Fruit fly (Drosophila melanogaster): ENCODE measurements around the gene Tango14.

The Tango14 gene

DNA sequence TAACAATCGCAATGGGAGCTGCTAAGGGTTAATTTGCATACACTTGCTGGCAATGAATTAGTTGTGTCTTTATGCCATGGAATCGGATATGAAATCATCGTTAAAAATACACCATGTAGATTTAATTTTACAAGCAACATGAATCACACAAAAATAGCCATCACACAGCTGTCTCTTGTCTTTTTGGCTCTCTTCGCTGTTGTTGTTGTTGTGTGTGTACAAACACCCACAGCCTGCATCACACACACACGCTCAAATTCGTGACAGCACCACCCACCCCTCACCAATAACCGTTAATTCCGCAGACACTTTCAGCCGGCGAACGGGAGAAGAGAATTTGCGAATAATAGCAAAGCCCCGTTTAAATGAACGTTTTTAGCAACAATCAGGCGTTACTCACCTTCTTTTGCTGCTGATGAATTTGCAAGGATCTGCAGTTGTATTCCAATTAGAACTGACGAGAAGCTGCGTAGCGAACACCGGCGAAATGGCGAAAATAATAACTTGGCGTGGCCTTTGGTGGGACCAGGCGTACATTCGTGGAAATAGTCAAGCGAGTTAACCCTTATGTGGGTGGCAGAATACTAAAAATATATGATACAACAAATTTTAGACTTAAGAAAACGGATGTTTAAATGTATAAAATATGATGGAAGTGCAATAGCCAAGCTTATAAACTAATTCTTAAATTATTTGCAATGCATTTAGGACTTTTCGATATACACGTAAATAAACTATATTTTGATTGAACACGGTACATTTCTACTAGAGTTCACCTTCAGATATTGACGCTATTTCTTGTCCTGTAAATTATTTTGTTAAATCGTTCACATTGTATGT lies 562 bp upstream of the Tango14 start, which contains the start of gene capt (continued):
- no peak for TF ChIP-seq pb (GFP tag; optimal IDR thresholded peaks at IDR 0.05)
- peak; percentile 42; the same call in 1 of the 3 replicates for TF ChIP-seq Aef1 (GFP tag; IDR thresholded peaks at IDR 0.05)
- peak; percentile 39 for TF ChIP-seq Chrac-16 (GFP tag; optimal IDR thresholded peaks at IDR 0.05)
- TF ChIP-seq Bgb (GFP tag; IDR thresholded peaks at IDR 0.05; ENCODE audit: partially characterized antibody): peak; percentile 42; the same call in 1 of the 2 replicates
- TF ChIP-seq dpn (GFP tag; optimal IDR thresholded peaks at IDR 0.05): peak; percentile 24 to 28
- peak; percentile 24 for TF ChIP-seq CG2712 (tag; optimal IDR thresholded peaks at IDR 0.05)
- no peak for TF ChIP-seq CG11695 (GFP tag; IDR thresholded peaks at IDR 0.05)
- no peak for TF ChIP-seq wor (GFP tag; IDR thresholded peaks at IDR 0.05)
- peak; percentile 34 for TF ChIP-seq Oli (tag; optimal IDR thresholded peaks at IDR 0.05)
- TF ChIP-seq sug (tag; optimal IDR thresholded peaks at IDR 0.05): peak; percentile 38
- peak; percentile 53; the same call in 1 of the 2 replicates for TF ChIP-seq Taf1 (GFP tag; IDR thresholded peaks at IDR 0.05)
- TF ChIP-seq H2.0 (GFP tag; IDR thresholded peaks at IDR 0.05): 0 out of 2 replicates have a peak, but pooled peaks have one; percentile 7
- no peak for TF ChIP-seq Atf3 (GFP tag; optimal IDR thresholded peaks at IDR 0.05)
- TF ChIP-seq Xbp1 (GFP tag; optimal IDR thresholded peaks at IDR 0.05): peak; percentile 44
- TF ChIP-seq crp (GFP tag; optimal IDR thresholded peaks at IDR 0.05): peak; percentile 6 to 66
- peak; percentile 18 for TF ChIP-seq slp2 (GFP tag; optimal IDR thresholded peaks at IDR 0.05)
- no peak for TF ChIP-seq shn (GFP tag; optimal IDR thresholded peaks at IDR 0.05)
- TF ChIP-seq run (tag; optimal IDR thresholded peaks at IDR 0.05): no peak
- peak; percentile 51; the same call in 2 of the 3 replicates for TF ChIP-seq tgo (GFP tag; IDR thresholded peaks at IDR 0.05)
- peak; percentile 75; the same call in 2 of the 3 replicates for TF ChIP-seq jigr1 (GFP tag; IDR thresholded peaks at IDR 0.05)
- TF ChIP-seq org-1 (GFP tag; optimal IDR thresholded peaks at IDR 0.05): no peak
- peak; percentile 5 for TF ChIP-seq ewg (GFP tag; optimal IDR thresholded peaks at IDR 0.05)
- peak; percentile 31 for TF ChIP-seq esg (GFP tag; conservative IDR thresholded peaks at IDR 0.05)
- no peak for TF ChIP-seq E2f1 (GFP tag; IDR thresholded peaks at IDR 0.05)
- TF ChIP-seq CG9797 (GFP tag; optimal IDR thresholded peaks at IDR 0.05): peak; percentile 53
- TF ChIP-seq CG8281 (tag; optimal IDR thresholded peaks at IDR 0.05): no peak
- TF ChIP-seq ind (GFP tag; optimal IDR thresholded peaks at IDR 0.05): peak; percentile 52
- 0 out of 3 replicates have a peak, but pooled peaks have one; percentile 30 for TF ChIP-seq zfh1 (GFP tag; IDR thresholded peaks at IDR 0.05)
- no peak for TF ChIP-seq stwl (tag; optimal IDR thresholded peaks at IDR 0.05)
- peak; percentile 73 for TF ChIP-seq sens (GFP tag)
- TF ChIP-seq CG4820 (GFP tag; optimal IDR thresholded peaks at IDR 0.05): peak; percentile 16
- peak; percentile 49 for TF ChIP-seq pho (GFP tag; optimal IDR thresholded peaks at IDR 0.05)
- peak; percentile 31; the same call in 1 of the 2 replicates for TF ChIP-seq al (GFP tag; IDR thresholded peaks at IDR 0.05)
- TF ChIP-seq mam (GFP tag; optimal IDR thresholded peaks at IDR 0.05): peak; percentile 49
- peak; percentile 75 for TF ChIP-seq gfzf (GFP tag; optimal IDR thresholded peaks at IDR 0.05)
- peak; percentile 45 for TF ChIP-seq CG13775 (GFP tag; optimal IDR thresholded peaks at IDR 0.05)
- TF ChIP-seq rib (GFP tag; IDR thresholded peaks at IDR 0.05): peak; percentile 88
- TF ChIP-seq bigmax (GFP tag; optimal IDR thresholded peaks at IDR 0.05): peak; percentile 52
- peak; percentile 57; the same call in 1 of the 3 replicates for TF ChIP-seq ci (GFP tag; IDR thresholded peaks at IDR 0.05)
- TF ChIP-seq Myb (GFP tag; optimal IDR thresholded peaks at IDR 0.05): peak; percentile 10
- no peak for TF ChIP-seq az2 (GFP tag; optimal IDR thresholded peaks at IDR 0.05)
- TF ChIP-seq CG9727 (GFP tag; optimal IDR thresholded peaks at IDR 0.05): peak; percentile 18
- peak; percentile 65 for TF ChIP-seq CG12104 (GFP tag; optimal IDR thresholded peaks at IDR 0.05)
- TF ChIP-seq vnd (GFP tag; IDR thresholded peaks at IDR 0.05; ENCODE audit: partially characterized antibody): no peak
- peak; percentile 26 for TF ChIP-seq Meics (GFP tag; optimal IDR thresholded peaks at IDR 0.05)
- TF ChIP-seq jumu (GFP tag; optimal IDR thresholded peaks at IDR 0.05): peak; percentile 29
- TF ChIP-seq CG4360 (GFP tag; IDR thresholded peaks at IDR 0.05): peak; percentile 88
- no peak for TF ChIP-seq HLH4C (GFP tag; IDR thresholded peaks at IDR 0.05; ENCODE audit: partially characterized antibody)
- TF ChIP-seq CG11093 (GFP tag; IDR thresholded peaks at IDR 0.05): 0 out of 3 replicates have a peak, but pooled peaks have one; percentile 27
